Worm (Caenorhabditis elegans): ENCODE data around the gene cysl-1.

ce11 chrX:9933291-9934008 is 20.9 kb downstream of the cysl-1 start:
- no peak for TF ChIP-seq attf-4 (tag; optimal IDR thresholded peaks at IDR 0.05)
- no peak for TF ChIP-seq ces-1 (GFP tag; optimal IDR thresholded peaks at IDR 0.05)
- no peak for TF ChIP-seq dpl-1 (GFP tag; optimal IDR thresholded peaks at IDR 0.05)
- no peak for TF ChIP-seq mxl-3 (GFP tag; optimal IDR thresholded peaks at IDR 0.05)
- no peak for TF ChIP-seq ceh-82 (tag; optimal IDR thresholded peaks at IDR 0.05)
- TF ChIP-seq gei-8 (GFP tag; optimal IDR thresholded peaks at IDR 0.05), result no peak
- no peak for TF ChIP-seq skn-1 (tag; optimal IDR thresholded peaks at IDR 0.05)
- no peak for TF ChIP-seq dmd-9 (GFP tag; IDR thresholded peaks at IDR 0.05)
